Fruit fly (Drosophila melanogaster): ENCODE measurements around the gene Rel.

The Rel gene

DNA sequence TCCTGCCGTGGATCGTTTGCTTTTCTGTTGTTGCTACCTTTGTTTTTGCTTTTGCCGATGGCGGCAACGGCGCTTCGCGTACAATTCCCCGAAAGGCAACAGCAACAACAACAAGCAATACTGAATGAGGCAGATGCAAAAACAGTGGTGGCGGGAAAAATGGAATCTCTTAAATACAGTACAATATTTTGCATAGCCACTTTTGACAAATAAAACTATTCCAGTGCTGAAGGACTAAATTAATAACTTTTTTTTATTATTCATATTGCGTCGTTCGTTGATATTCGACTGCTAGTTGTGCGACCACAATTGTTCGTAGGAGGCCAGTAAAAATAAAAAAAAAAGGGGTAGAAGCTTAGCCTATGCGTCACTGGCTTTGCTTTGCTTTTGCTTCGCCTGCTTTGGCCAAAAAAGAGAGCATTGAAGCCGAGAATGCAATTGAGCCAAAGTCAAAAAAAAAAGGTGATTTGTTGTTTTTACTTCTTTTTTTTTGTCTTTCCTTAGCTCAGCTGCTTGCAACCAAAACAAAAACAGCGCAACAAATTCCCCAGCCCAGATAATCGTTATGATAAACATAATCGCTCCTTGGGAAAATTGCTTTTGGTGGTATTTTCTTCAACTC is 15.9 kb downstream of the Rel start (continued):
- TF ChIP-seq CG32532 (GFP tag; IDR thresholded peaks at IDR 0.05): peak; percentile 84
- TF ChIP-seq Camta (GFP tag; optimal IDR thresholded peaks at IDR 0.05): peak; percentile 81
- no peak for TF ChIP-seq trh (GFP tag; optimal IDR thresholded peaks at IDR 0.05)
- TF ChIP-seq CG10209 (GFP tag; optimal IDR thresholded peaks at IDR 0.05): peak; percentile 85
- no peak for TF ChIP-seq CG17612 (GFP tag; IDR thresholded peaks at IDR 0.05)
- TF ChIP-seq Jarid2 (GFP tag; optimal IDR thresholded peaks at IDR 0.05): peak; percentile 52
- peak; percentile 87 for TF ChIP-seq CG1529 (GFP tag; optimal IDR thresholded peaks at IDR 0.05)
- TF ChIP-seq bigmax (GFP tag; optimal IDR thresholded peaks at IDR 0.05): no peak
- TF ChIP-seq E2f2 (GFP tag; IDR thresholded peaks at IDR 0.05): peak; percentile 71
- TF ChIP-seq HmgD (GFP tag; optimal IDR thresholded peaks at IDR 0.05): peak; percentile 72
- peak; percentile 83 for TF ChIP-seq cwo (GFP tag; optimal IDR thresholded peaks at IDR 0.05)
- peak; percentile 47; the same call in 1 of the 2 replicates for TF ChIP-seq CG8765 (GFP tag; IDR thresholded peaks at IDR 0.05)
- TF ChIP-seq Xbp1 (GFP tag; optimal IDR thresholded peaks at IDR 0.05): peak; percentile 86
- peak; percentile 80 for TF ChIP-seq onecut (GFP tag; IDR thresholded peaks at IDR 0.05)
- peak; percentile 18 for TF ChIP-seq ftz-f1 (GFP tag; optimal IDR thresholded peaks at IDR 0.05)
- TF ChIP-seq seq (GFP tag; IDR thresholded peaks at IDR 0.05): peak; percentile 94
- TF ChIP-seq emc (GFP tag; optimal IDR thresholded peaks at IDR 0.05): peak; percentile 67
- TF ChIP-seq CG7963 (GFP tag; IDR thresholded peaks at IDR 0.05; ENCODE audit: partially characterized antibody): no peak
- peak; percentile 46 for TF ChIP-seq Lhr (GFP tag; optimal IDR thresholded peaks at IDR 0.05)
- peak; percentile 62 for TF ChIP-seq CG4617 (GFP tag; optimal IDR thresholded peaks at IDR 0.05; ENCODE audit: borderline replicate concordance)
- peak; percentile 28 for TF ChIP-seq MESR4 (GFP tag; optimal IDR thresholded peaks at IDR 0.05)
- TF ChIP-seq danr (GFP tag; IDR thresholded peaks at IDR 0.05): peak; percentile 80
- TF ChIP-seq Bteb2 (GFP tag; optimal IDR thresholded peaks at IDR 0.05): peak; percentile 79
- TF ChIP-seq chif (GFP tag; optimal IDR thresholded peaks at IDR 0.05): peak; percentile 76 to 85
- peak; percentile 68 for TF ChIP-seq CG13123 (GFP tag; optimal IDR thresholded peaks at IDR 0.05)
- TF ChIP-seq kay (GFP tag; optimal IDR thresholded peaks at IDR 0.05): peak; percentile 77
- TF ChIP-seq CG10321 (GFP tag; IDR thresholded peaks at IDR 0.05): peak; percentile 60; the same call in 1 of the 2 replicates
- peak; percentile 87 for TF ChIP-seq bcd (GFP tag; optimal IDR thresholded peaks at IDR 0.05)
- TF ChIP-seq CG15696 (tag; optimal IDR thresholded peaks at IDR 0.05): no peak
- no peak for TF ChIP-seq Sin3A (optimal IDR thresholded peaks at IDR 0.05)
- TF ChIP-seq Med (GFP tag): peak; percentile 97
- TF ChIP-seq GATAe (GFP tag; conservative IDR thresholded peaks at IDR 0.05): peak; percentile 30; the same call in 1 of the 2 replicates
- TF ChIP-seq Rfx (GFP tag; IDR thresholded peaks at IDR 0.05): peak; percentile 88
- TF ChIP-seq CG11695 (GFP tag; IDR thresholded peaks at IDR 0.05): peak; percentile 95
- peak; percentile 84 for TF ChIP-seq CG18262 (tag; optimal IDR thresholded peaks at IDR 0.05)
- TF ChIP-seq ems (GFP tag; optimal IDR thresholded peaks at IDR 0.05): peak; percentile 85
- TF ChIP-seq CG16779 (GFP tag; IDR thresholded peaks at IDR 0.05): peak; percentile 74
- TF ChIP-seq CG17802 (tag; optimal IDR thresholded peaks at IDR 0.05): peak; percentile 64
- peak; percentile 68 for TF ChIP-seq repo (GFP tag; optimal IDR thresholded peaks at IDR 0.05)
- peak; percentile 85 for TF ChIP-seq Fer1 (GFP tag; optimal IDR thresholded peaks at IDR 0.05)
- TF ChIP-seq zfh1 (GFP tag; IDR thresholded peaks at IDR 0.05): peak; percentile 92
- peak; percentile 80 for TF ChIP-seq CG6272 (GFP tag; IDR thresholded peaks at IDR 0.05)
- TF ChIP-seq NfI (GFP tag; optimal IDR thresholded peaks at IDR 0.05): peak; percentile 91
- peak; percentile 76 for TF ChIP-seq al (GFP tag; IDR thresholded peaks at IDR 0.05)
- TF ChIP-seq CG6689 (GFP tag; IDR thresholded peaks at IDR 0.05): peak; percentile 89
- no peak for TF ChIP-seq Tbp (GFP tag; optimal IDR thresholded peaks at IDR 0.05)
- TF ChIP-seq sc (optimal IDR thresholded peaks at IDR 0.05): no peak
- TF ChIP-seq sc (GFP tag; optimal IDR thresholded peaks at IDR 0.05): peak; percentile 61
- no peak for TF ChIP-seq tna (GFP tag; IDR thresholded peaks at IDR 0.05; ENCODE audit: partially characterized antibody)
- peak in 1 of 2 experiments; percentile 3 for TF ChIP-seq insv (GFP tag; optimal IDR thresholded peaks at IDR 0.05)
- peak; percentile 7 for TF ChIP-seq Hey (tag; optimal IDR thresholded peaks at IDR 0.05)
